Fruit fly (Drosophila melanogaster): Measurements from ENCODE around the gene CG34155.

CG34155 gene

dm6 chr3R:30536919-30537318 lies 23.1 kb downstream of the CG34155 start:
- TF ChIP-seq CG12768 (GFP tag; optimal IDR thresholded peaks at IDR 0.05) (no peak), CG5204 (GFP tag; optimal IDR thresholded peaks at IDR 0.05) (no peak), bab1 (GFP tag; optimal IDR thresholded peaks at IDR 0.05) (no peak), cnc (optimal IDR thresholded peaks at IDR 0.05) (no peak), pad (GFP tag; optimal IDR thresholded peaks at IDR 0.05) (no peak), CG1620 (GFP tag; optimal IDR thresholded peaks at IDR 0.05) (no peak), tj (GFP tag; optimal IDR thresholded peaks at IDR 0.05) (no peak)

- TF ChIP-seq ovo (GFP tag; optimal IDR thresholded peaks at IDR 0.05) (no peak), Clk (GFP tag; optimal IDR thresholded peaks at IDR 0.05) (no peak), pad (GFP tag; optimal IDR thresholded peaks at IDR 0.05) (no peak), CG1620 (GFP tag; optimal IDR thresholded peaks at IDR 0.05) (no peak), Hr96 (GFP tag; optimal IDR thresholded peaks at IDR 0.05) (no peak), CG12768 (GFP tag; optimal IDR thresholded peaks at IDR 0.05) (no peak), CG11617 (GFP tag; optimal IDR thresholded peaks at IDR 0.05) (no peak), tj (GFP tag; optimal IDR thresholded peaks at IDR 0.05) (no peak), CG7101 (tag; optimal IDR thresholded peaks at IDR 0.05) (no peak), CG14711 (tag; optimal IDR thresholded peaks at IDR 0.05) (no peak), bab1 (GFP tag; optimal IDR thresholded peaks at IDR 0.05) (no peak), CG7045 (GFP tag; optimal IDR thresholded peaks at IDR 0.05) (no peak), cic (GFP tag; optimal IDR thresholded peaks at IDR 0.05) (no peak), Crg-1 (GFP tag; optimal IDR thresholded peaks at IDR 0.05) (no peak), toe (GFP tag; optimal IDR thresholded peaks at IDR 0.05) (no peak), Mnt (GFP tag; optimal IDR thresholded peaks at IDR 0.05) (no peak)
Observed at dm6 chr3R:30536432-30536831, 23.6 kb downstream of the CG34155 start.

DNA sequence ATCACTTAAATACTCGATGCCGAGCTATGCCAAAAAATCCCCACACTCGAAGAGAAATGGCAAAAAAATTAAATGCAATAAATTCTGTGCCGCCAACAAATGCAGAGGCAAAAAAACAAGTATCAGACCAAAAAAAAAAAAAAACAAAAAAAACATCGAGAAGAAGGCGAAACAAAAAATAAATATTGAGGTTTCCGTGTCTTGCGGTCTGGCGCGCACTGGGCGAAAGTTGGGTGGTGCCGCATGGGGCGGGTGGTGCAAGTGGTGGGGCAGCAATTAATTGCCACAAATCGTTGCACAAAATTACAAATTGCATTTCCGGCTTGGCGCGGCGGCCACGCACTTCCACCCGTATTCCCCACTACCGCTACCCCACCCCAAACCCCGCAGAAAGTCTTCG lies 25.6 kb downstream of the CG34155 start:
- TF ChIP-seq CG33017 (tag; optimal IDR thresholded peaks at IDR 0.05), result no peak
- TF ChIP-seq Hr96 (GFP tag; optimal IDR thresholded peaks at IDR 0.05), result no peak
- no peak for TF ChIP-seq cnc (optimal IDR thresholded peaks at IDR 0.05)
- TF ChIP-seq CG7045 (GFP tag; optimal IDR thresholded peaks at IDR 0.05), result no peak
- no peak for TF ChIP-seq Mnt (GFP tag; optimal IDR thresholded peaks at IDR 0.05)
- no peak for TF ChIP-seq CG7101 (tag; optimal IDR thresholded peaks at IDR 0.05)
- no peak for TF ChIP-seq CG1620 (GFP tag; optimal IDR thresholded peaks at IDR 0.05)
- TF ChIP-seq toe (GFP tag; optimal IDR thresholded peaks at IDR 0.05), result no peak
- no peak for TF ChIP-seq Clk (GFP tag; optimal IDR thresholded peaks at IDR 0.05)
- no peak for TF ChIP-seq cic (GFP tag; optimal IDR thresholded peaks at IDR 0.05)
- TF ChIP-seq CG14711 (tag; optimal IDR thresholded peaks at IDR 0.05), result no peak
- no peak for TF ChIP-seq CG5204 (GFP tag; optimal IDR thresholded peaks at IDR 0.05)
- TF ChIP-seq pad (GFP tag; optimal IDR thresholded peaks at IDR 0.05), result no peak
- no peak for TF ChIP-seq CG11617 (GFP tag; optimal IDR thresholded peaks at IDR 0.05)
- no peak for TF ChIP-seq CG12768 (GFP tag; optimal IDR thresholded peaks at IDR 0.05)
- TF ChIP-seq bab1 (GFP tag; optimal IDR thresholded peaks at IDR 0.05), result no peak
- TF ChIP-seq kay (GFP tag; ENCODE audit: borderline replicate concordance), result no peak
- no peak for TF ChIP-seq Crg-1 (GFP tag; optimal IDR thresholded peaks at IDR 0.05)

DNA sequence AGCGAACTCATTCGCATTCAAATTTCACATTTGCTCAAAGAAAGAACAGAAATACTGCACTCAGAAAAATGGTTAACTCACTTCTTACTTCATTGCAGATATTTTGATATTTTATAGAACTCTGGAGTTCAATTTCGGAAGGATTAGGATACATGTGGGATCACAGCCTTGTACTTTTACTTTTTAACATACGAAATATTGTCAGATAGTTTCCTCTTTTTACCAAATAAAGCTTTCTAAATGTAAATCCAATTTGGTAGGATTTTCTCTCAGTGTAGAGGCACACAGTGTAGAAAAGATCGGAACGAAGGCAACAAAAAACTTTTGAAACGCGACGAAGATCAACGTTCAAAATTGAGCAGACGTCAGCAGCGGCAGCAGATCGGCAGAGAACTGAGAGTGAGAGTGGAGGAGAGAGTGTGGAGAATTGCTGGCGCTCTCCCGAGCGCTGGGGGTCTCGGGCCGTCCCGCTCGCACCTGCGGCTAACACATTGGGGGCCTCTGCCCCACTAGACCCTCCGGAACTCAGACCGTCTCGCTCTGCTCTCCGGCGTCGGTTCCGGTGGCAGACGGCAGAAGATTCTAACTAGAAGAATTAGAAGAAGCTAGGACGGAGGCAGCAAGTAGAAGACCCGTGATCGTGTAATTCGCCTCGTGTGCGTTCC lies 27.9 kb downstream of the CG34155 start, which contains the start of gene tmod:
Gene tmod (plus strand): TSS at position 619 of the 665 bp plus-strand sequence.
- TF ChIP-seq CG12768 (GFP tag; optimal IDR thresholded peaks at IDR 0.05) (no peak), bab1 (GFP tag; optimal IDR thresholded peaks at IDR 0.05) (peak; percentile 18), pad (GFP tag; optimal IDR thresholded peaks at IDR 0.05) (peak; percentile 59), Hr96 (GFP tag; optimal IDR thresholded peaks at IDR 0.05) (peak; percentile 10), CG14711 (tag; optimal IDR thresholded peaks at IDR 0.05) (peak; percentile 36), CG33017 (tag; optimal IDR thresholded peaks at IDR 0.05) (no peak), tj (GFP tag; optimal IDR thresholded peaks at IDR 0.05) (peak; percentile 77), CG7045 (GFP tag; optimal IDR thresholded peaks at IDR 0.05) (no peak), Crg-1 (GFP tag; optimal IDR thresholded peaks at IDR 0.05) (no peak), toe (GFP tag; optimal IDR thresholded peaks at IDR 0.05) (no peak), Clk (GFP tag; optimal IDR thresholded peaks at IDR 0.05) (no peak), kay (GFP tag; ENCODE audit: borderline replicate concordance) (no peak)

- no peak for TF ChIP-seq CG12768 (GFP tag; optimal IDR thresholded peaks at IDR 0.05)
- TF ChIP-seq Clk (GFP tag; optimal IDR thresholded peaks at IDR 0.05), result no peak
- no peak for TF ChIP-seq kay (GFP tag; ENCODE audit: borderline replicate concordance)
- no peak for TF ChIP-seq Hr96 (GFP tag; optimal IDR thresholded peaks at IDR 0.05)
- TF ChIP-seq bab1 (GFP tag; optimal IDR thresholded peaks at IDR 0.05), result no peak
- TF ChIP-seq CG14711 (tag; optimal IDR thresholded peaks at IDR 0.05), result no peak
- no peak for TF ChIP-seq Mnt (GFP tag; optimal IDR thresholded peaks at IDR 0.05)
- no peak for TF ChIP-seq tj (GFP tag; optimal IDR thresholded peaks at IDR 0.05)
Observed at dm6 chr3R:30531129-30531708, 28.8 kb downstream of the CG34155 start.

- TF ChIP-seq ovo (GFP tag; optimal IDR thresholded peaks at IDR 0.05) (no peak), CG7045 (GFP tag; optimal IDR thresholded peaks at IDR 0.05) (no peak)
Observed at dm6 chr3R:30529570-30529969, 30.4 kb downstream of the CG34155 start.
